Worm (Caenorhabditis elegans): ENCODE measurements around the gene Y54G2A.12.

Gene Y54G2A.12

DNA sequence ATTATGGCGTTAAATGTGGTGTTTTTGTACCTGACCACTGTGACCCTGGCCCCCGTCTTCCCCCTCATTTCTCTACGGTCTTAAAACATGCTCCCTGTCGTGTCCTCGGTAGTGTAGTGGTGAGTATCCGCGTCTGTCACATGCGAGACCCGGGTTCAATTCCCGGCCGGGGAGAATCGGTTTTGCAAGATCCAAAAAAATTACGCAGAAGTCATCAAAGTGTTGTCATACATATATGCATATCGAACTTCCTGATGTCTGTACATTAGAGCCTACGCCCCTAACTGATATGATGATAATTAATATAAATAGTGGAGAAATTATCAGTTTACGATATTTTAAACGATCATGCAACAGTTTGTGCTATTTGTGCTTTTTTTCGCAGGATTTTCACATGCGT is 22.9 kb upstream of the Y54G2A.12 start, which contains the start of gene Y54G2A.45 (continued):
- TF ChIP-seq mdl-1 (tag; optimal IDR thresholded peaks at IDR 0.05), result peak in 1 of 2 experiments; percentile 32
- TF ChIP-seq lin-29 (GFP tag; IDR thresholded peaks at IDR 0.05), result no peak
- TF ChIP-seq madf-5 (GFP tag; IDR thresholded peaks at IDR 0.05), result peak; percentile 47 to 76; a peak in 3 of 4 replicates
- peak; percentile 88 for TF ChIP-seq D1046.2 (GFP tag; IDR thresholded peaks at IDR 0.05)
- no peak for TF ChIP-seq ztf-11 (tag; optimal IDR thresholded peaks at IDR 0.05)
- no peak for TF ChIP-seq ZK546.5 (tag; optimal IDR thresholded peaks at IDR 0.05)
- no peak for TF ChIP-seq snpc-4 (tag; optimal IDR thresholded peaks at IDR 0.05)
- TF ChIP-seq fkh-10 (GFP tag; optimal IDR thresholded peaks at IDR 0.05), result no peak
- peak; percentile 80 for TF ChIP-seq lin-38 (GFP tag; IDR thresholded peaks at IDR 0.05)
- TF ChIP-seq lim-7 (GFP tag; IDR thresholded peaks at IDR 0.05), result peak; percentile 81
- TF ChIP-seq nhr-11 (tag; optimal IDR thresholded peaks at IDR 0.05), result peak; percentile 55

DNA sequence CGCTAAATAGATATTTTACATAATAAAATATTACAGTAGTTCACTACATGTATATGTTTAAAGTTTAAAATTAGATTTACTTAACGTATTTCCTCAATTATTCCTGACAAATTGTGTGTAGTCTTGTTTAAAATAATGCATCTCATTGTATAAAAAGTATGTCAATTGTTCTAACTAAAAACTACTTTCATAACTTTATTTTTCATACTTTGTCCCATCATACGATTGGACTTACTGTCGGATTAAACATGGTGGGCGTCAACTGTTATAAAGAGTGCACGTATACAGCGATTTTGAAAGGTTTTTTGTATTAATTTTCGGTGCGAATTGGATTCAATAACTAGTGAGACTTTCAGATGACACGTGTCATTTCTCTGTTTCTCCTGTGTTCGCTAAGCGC is 21.0 kb upstream of the Y54G2A.12 start, which contains the start of gene Y54G2A.32:
TSS of gene Y54G2A.32 (plus strand) at position 301 of the 400 bp plus-strand sequence.
- TF ChIP-seq aha-1 (tag) (peak; percentile 61), snpc-1.2 (GFP tag; IDR thresholded peaks at IDR 0.05) (no peak)

DNA sequence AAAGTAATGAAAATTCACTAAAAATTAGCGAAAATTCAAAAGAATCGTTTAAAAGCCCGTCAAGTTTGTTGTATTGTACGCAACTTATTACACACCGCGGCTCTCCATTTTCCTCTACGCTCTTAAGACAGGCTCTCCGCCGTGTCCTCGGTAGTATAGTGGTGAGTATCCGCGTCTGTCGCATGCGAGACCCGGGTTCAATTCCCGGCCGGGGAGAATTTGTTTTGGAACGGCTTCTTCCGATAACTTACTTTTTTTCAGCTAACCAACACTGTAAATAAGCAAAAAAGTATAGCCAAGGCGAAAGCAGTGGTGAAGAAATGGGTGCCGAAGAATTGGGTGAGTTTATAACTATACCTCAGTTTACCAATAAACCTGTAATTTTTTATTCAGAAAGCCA is 19.6 kb upstream of the Y54G2A.12 start:
- TF ChIP-seq ztf-7 (tag; optimal IDR thresholded peaks at IDR 0.05) (no peak), unc-39 (tag; optimal IDR thresholded peaks at IDR 0.05) (no peak), fkh-10 (GFP tag; optimal IDR thresholded peaks at IDR 0.05) (no peak), egl-43 (GFP tag; IDR thresholded peaks at IDR 0.05) (peak; percentile 91), nhr-11 (tag; optimal IDR thresholded peaks at IDR 0.05) (no peak), zfp-3 (GFP tag; conservative IDR thresholded peaks at IDR 0.05) (no peak), ces-1 (GFP tag; optimal IDR thresholded peaks at IDR 0.05) (no peak), hif-1 (tag; optimal IDR thresholded peaks at IDR 0.05) (no peak), Y105C5A.15 (GFP tag; IDR thresholded peaks at IDR 0.05) (no peak), spr-1 (tag; optimal IDR thresholded peaks at IDR 0.05) (peak; percentile 28), Y5F2A.4 (GFP tag; optimal IDR thresholded peaks at IDR 0.05) (peak; percentile 48), lir-3 (tag; optimal IDR thresholded peaks at IDR 0.05) (no peak), mep-1 (tag; optimal IDR thresholded peaks at IDR 0.05) (peak; percentile 4), ceh-32 (tag; optimal IDR thresholded peaks at IDR 0.05; ENCODE audit: poor library complexity) (no peak), F26F4.8 (GFP tag; conservative IDR thresholded peaks at IDR 0.05) (no peak; the same call in 1 of the 2 replicates), ceh-62 (tag; optimal IDR thresholded peaks at IDR 0.05) (no peak), rbr-2 (tag; optimal IDR thresholded peaks at IDR 0.05) (no peak), mxl-3 (GFP tag; optimal IDR thresholded peaks at IDR 0.05) (no peak), lin-1 (GFP tag; IDR thresholded peaks at IDR 0.05) (no peak), aly-2 (tag; optimal IDR thresholded peaks at IDR 0.05) (peak; percentile 12), daf-16 (GFP tag; optimal IDR thresholded peaks at IDR 0.05) (peak in 1 of 2 experiments; percentile 69), daf-16 (tag; optimal IDR thresholded peaks at IDR 0.05) (peak; percentile 27), ZK546.5 (tag; optimal IDR thresholded peaks at IDR 0.05) (no peak), zfp-2 (tag; optimal IDR thresholded peaks at IDR 0.05) (no peak), saeg-2 (GFP tag; IDR thresholded peaks at IDR 0.05) (no peak), nhr-6 (tag; optimal IDR thresholded peaks at IDR 0.05) (no peak), snpc-1.2 (GFP tag; IDR thresholded peaks at IDR 0.05) (peak; percentile 52; the same call in 1 of the 2 replicates), ctbp-1 (GFP tag; IDR thresholded peaks at IDR 0.05) (peak; percentile 52; the same call in 1 of the 2 replicates), nhr-76 (tag; optimal IDR thresholded peaks at IDR 0.05) (no peak), D1046.2 (GFP tag; IDR thresholded peaks at IDR 0.05) (peak; percentile 79; the same call in 1 of the 2 replicates), daf-8 (GFP tag; IDR thresholded peaks at IDR 0.05) (no peak), madf-9 (GFP tag; conservative IDR thresholded peaks at IDR 0.05) (peak; percentile 68; the same call in 1 of the 2 replicates), mxl-2 (GFP tag; conservative IDR thresholded peaks at IDR 0.05) (no peak), lin-38 (GFP tag; IDR thresholded peaks at IDR 0.05) (peak; percentile 65), dmd-9 (GFP tag; IDR thresholded peaks at IDR 0.05) (peak; percentile 61; the same call in 1 of the 2 replicates), egl-27 (tag; optimal IDR thresholded peaks at IDR 0.05) (no peak), daf-12 (tag; optimal IDR thresholded peaks at IDR 0.05) (no peak), F49E8.2 (tag; optimal IDR thresholded peaks at IDR 0.05; ENCODE audit: borderline replicate concordance) (no peak), R02D3.7 (tag; optimal IDR thresholded peaks at IDR 0.05) (no peak), lin-13 (GFP tag; optimal IDR thresholded peaks at IDR 0.05) (peak; percentile 3), cey-2 (tag; optimal IDR thresholded peaks at IDR 0.05; ENCODE audit: borderline replicate concordance, insufficient read depth) (no peak)
